Worm (Caenorhabditis elegans): ENCODE measurements around the gene F13C5.2.

DNA sequence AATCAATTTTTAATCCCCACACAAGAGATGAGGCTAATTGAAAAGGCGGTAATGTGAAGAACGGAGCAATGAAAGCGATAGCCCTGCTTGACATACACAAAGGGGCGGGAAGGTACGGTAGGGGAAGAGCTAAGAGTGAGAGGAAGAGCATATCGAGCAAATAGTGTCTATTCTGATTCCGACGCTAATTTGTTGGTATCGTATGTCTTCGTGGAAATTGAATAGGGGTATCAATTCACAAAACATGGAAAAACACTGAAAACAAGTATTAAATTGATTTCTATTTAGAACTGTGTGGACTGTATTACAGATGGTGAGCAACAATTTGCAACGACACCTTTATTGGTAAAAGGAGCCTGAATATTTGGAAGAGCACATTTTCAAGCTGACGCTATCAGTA, 43.1 kb downstream of the F13C5.2 start, which contains the start of gene pha-2:
- no peak for TF ChIP-seq ama-1 (optimal IDR thresholded peaks at IDR 0.05)
- no peak for TF ChIP-seq scrt-1 (GFP tag; IDR thresholded peaks at IDR 0.05)
- TF ChIP-seq aly-1 (tag; optimal IDR thresholded peaks at IDR 0.05): no peak
- no peak for TF ChIP-seq tbx-11 (GFP tag; IDR thresholded peaks at IDR 0.05)
- TF ChIP-seq flt-1 (GFP tag; IDR thresholded peaks at IDR 0.05): no peak
- no peak for TF ChIP-seq hmg-4 (GFP tag; optimal IDR thresholded peaks at IDR 0.05)
- no peak for TF ChIP-seq hnd-1 (tag; optimal IDR thresholded peaks at IDR 0.05)
- no peak for TF ChIP-seq ceh-13 (GFP tag; optimal IDR thresholded peaks at IDR 0.05)
- no peak for TF ChIP-seq tbx-37 (GFP tag; conservative IDR thresholded peaks at IDR 0.05)

All from whole organism, early embryonic.